Fruit fly (Drosophila melanogaster) whole organism, embryonic: ENCODE results near the gene Cyp4d14.

Experiments
- Antp ChIP-seq: fragments of 200-800 bp; sonication (Bioruptor generic); optimal IDR thresholded peaks from 3 replicates; lab custom pipeline; 2016; ENCODE audit warnings: missing biosample characterization, missing genetic modification characterization
- Asciz ChIP-seq: fragments of 200-800 bp; sonication (Bioruptor generic); optimal IDR thresholded peaks from 2 replicates; lab custom pipeline; 2017; ENCODE audit warnings: missing biosample characterization, mild to moderate bottlenecking, missing genetic modification characterization, missing genetic modification reagents
- CG10431 ChIP-seq: fragments of 200-800 bp; sonication (Bioruptor generic); optimal IDR thresholded peaks from 3 replicates; lab custom pipeline; 2018; ENCODE audit warnings: missing biosample characterization, mild to moderate bottlenecking, missing genetic modification characterization
- CG11696 ChIP-seq: fragments of 200-800 bp; sonication (Bioruptor generic); IDR thresholded peaks from 2 replicates; pipeline ENCODE4 v1.3.6; 2022; ENCODE audit warnings: missing biosample characterization, missing genetic modification characterization
- CG12391 ChIP-seq: fragments of 200-800 bp; sonication (Bioruptor generic); optimal IDR thresholded peaks from 3 replicates; lab custom pipeline; 2018; ENCODE audit warnings: missing biosample characterization, mild to moderate bottlenecking, missing genetic modification characterization, moderate library complexity
- CG13123 ChIP-seq: fragments of 200-800 bp; sonication (Bioruptor generic); optimal IDR thresholded peaks from 2 replicates; lab custom pipeline; 2016; ENCODE audit warnings: missing biosample characterization, missing genetic modification characterization
- CG14710 ChIP-seq: fragments of 200-800 bp; sonication (Bioruptor generic); optimal IDR thresholded peaks from 3 replicates; lab custom pipeline; 2019; ENCODE audit warnings: missing biosample characterization, mild to moderate bottlenecking, missing genetic modification characterization, moderate library complexity
- CG16863 ChIP-seq: fragments of 200-800 bp; sonication (Bioruptor generic); optimal IDR thresholded peaks from 3 replicates; lab custom pipeline; 2016; ENCODE audit warnings: missing biosample characterization, missing genetic modification characterization
- CG17612 ChIP-seq: fragments of 200-800 bp; sonication (Bioruptor generic); IDR thresholded peaks from 2 replicates; pipeline ENCODE4 v1.3.6; 2022; ENCODE audit warnings: missing biosample characterization, missing genetic modification characterization
- CG30020 ChIP-seq: fragments of 200-800 bp; optimal IDR thresholded peaks from 2 replicates; lab custom pipeline; 2019; ENCODE audit warnings: missing biosample characterization, mild to moderate bottlenecking, missing genetic modification characterization, moderate library complexity
- CG32767 ChIP-seq: fragments of 200-800 bp; sonication (Bioruptor generic); IDR thresholded peaks from 2 replicates; pipeline ENCODE4 v1.3.6; 2022; ENCODE audit warnings: missing biosample characterization, missing genetic modification characterization
- CG4404 ChIP-seq: fragments of 200-800 bp; sonication (Bioruptor generic); IDR thresholded peaks from 2 replicates; pipeline ENCODE4 v1.3.6; 2022; ENCODE audit warnings: missing biosample characterization, missing genetic modification characterization
- CG4617 ChIP-seq: fragments of 200-800 bp; sonication (Bioruptor generic); optimal IDR thresholded peaks from 3 replicates; lab custom pipeline; 2016; ENCODE audit warnings: missing biosample characterization, missing genetic modification characterization, borderline replicate concordance
- CG6813 ChIP-seq: fragments of 200-800 bp; sonication (Bioruptor generic); optimal IDR thresholded peaks from 2 replicates; lab custom pipeline; 2017; ENCODE audit warnings: missing biosample characterization, missing genetic modification characterization, mild to moderate bottlenecking, moderate library complexity, missing genetic modification reagents
- CG7928 ChIP-seq: fragments of 200-800 bp; sonication (Bioruptor generic); optimal IDR thresholded peaks from 2 replicates; lab custom pipeline; 2017; ENCODE audit warnings: missing biosample characterization, mild to moderate bottlenecking, missing genetic modification characterization
- CHES-1-like ChIP-seq: fragments of 200-800 bp; sonication (Bioruptor generic); optimal IDR thresholded peaks from 2 replicates; lab custom pipeline; 2016; ENCODE audit warnings: missing biosample characterization, missing genetic modification characterization
- Chrac-16 ChIP-seq: fragments of 200-800 bp; sonication (Bioruptor generic); optimal IDR thresholded peaks from 3 replicates; lab custom pipeline; 2016; ENCODE audit warnings: missing biosample characterization, missing genetic modification characterization
- CkIIα-i1 ChIP-seq: fragments of 200-800 bp; sonication (Bioruptor generic); IDR thresholded peaks from 2 replicates; pipeline ENCODE4 v1.3.6; 2022; ENCODE audit warnings: missing biosample characterization, missing genetic modification characterization
- D19B ChIP-seq: fragments of 200-800 bp; sonication (Bioruptor generic); optimal IDR thresholded peaks from 2 replicates; lab custom pipeline; 2017; ENCODE audit warnings: missing biosample characterization, mild to moderate bottlenecking, missing genetic modification characterization
- E2f2 ChIP-seq: fragments of 200-800 bp; sonication (Bioruptor generic); IDR thresholded peaks from 2 replicates; pipeline ENCODE4 v1.3.6; 2022; ENCODE audit warnings: missing biosample characterization, missing genetic modification characterization
- Elba2 ChIP-seq: fragments of 200-800 bp; sonication (Bioruptor generic); optimal IDR thresholded peaks from 3 replicates; lab custom pipeline; 2016; ENCODE audit warnings: missing biosample characterization, missing genetic modification characterization
- Jarid2 ChIP-seq: fragments of 200-800 bp; sonication (Bioruptor generic); optimal IDR thresholded peaks from 3 replicates; lab custom pipeline; 2017; ENCODE audit warnings: mild to moderate bottlenecking, missing biosample characterization, missing genetic modification reagents, missing genetic modification characterization
- Lim3 ChIP-seq: fragments of 200-800 bp; sonication (Bioruptor generic); IDR thresholded peaks from 2 replicates; pipeline ENCODE4 v1.3.6; 2022; ENCODE audit warnings: missing biosample characterization, missing genetic modification characterization
- Lpt ChIP-seq: fragments of >200 bp; optimal IDR thresholded peaks from 2 replicates; lab custom pipeline; 2018; ENCODE audit warnings: missing biosample characterization, missing genetic modification characterization
- MESR4 ChIP-seq: fragments of 200-800 bp; sonication (Bioruptor generic); optimal IDR thresholded peaks from 2 replicates; lab custom pipeline; 2018; ENCODE audit warnings: missing biosample characterization, mild to moderate bottlenecking, missing genetic modification characterization, moderate library complexity
- Meics ChIP-seq: fragments of 200-800 bp; sonication (Bioruptor generic); optimal IDR thresholded peaks from 2 replicates; lab custom pipeline; 2017; ENCODE audit warnings: missing biosample characterization, mild to moderate bottlenecking, missing genetic modification characterization
- NC2β ChIP-seq: fragments of 200-800 bp; sonication (Bioruptor generic); optimal IDR thresholded peaks from 2 replicates; lab custom pipeline; 2016; ENCODE audit warnings: missing biosample characterization, missing genetic modification characterization
- Neu2 ChIP-seq: fragments of 200-800 bp; sonication (Bioruptor generic); optimal IDR thresholded peaks from 3 replicates; lab custom pipeline; 2016; ENCODE audit warnings: missing biosample characterization, missing genetic modification characterization, borderline replicate concordance
- Ssrp ChIP-seq: fragments of 200-800 bp; sonication (Bioruptor generic); optimal IDR thresholded peaks from 2 replicates; lab custom pipeline; 2018; ENCODE audit warnings: missing biosample characterization, mild to moderate bottlenecking, missing genetic modification characterization, moderate library complexity
- Stat92E ChIP-seq, 3 experiments: fragments of >200 bp in 2 of 3; fragments of 200-800 bp in 1 of 3; sonication (Bioruptor generic) in 1 of 3; optimal IDR thresholded peaks; 2 replicates each; lab custom pipeline; 2017 to 2019; ENCODE audit warnings: missing biosample characterization in 3 of 3, missing genetic modification characterization in 3 of 3, mild to moderate bottlenecking in 1 of 3, moderate library complexity in 1 of 3
- TFAM ChIP-seq: fragments of 200-800 bp; sonication (Bioruptor generic); optimal IDR thresholded peaks from 2 replicates; lab custom pipeline; 2017; ENCODE audit warnings: missing biosample characterization, missing genetic modification characterization, inconsistent platforms
- Xrp1 ChIP-seq: fragments of 200-800 bp; sonication (Bioruptor generic); IDR thresholded peaks from 2 replicates; pipeline ENCODE4 v1.3.6; 2022; ENCODE audit warnings: missing biosample characterization, missing genetic modification characterization
- ac ChIP-seq: fragments of 200-800 bp; sonication (Bioruptor generic); optimal IDR thresholded peaks from 3 replicates; lab custom pipeline; 2017; ENCODE audit warnings: missing biosample characterization, mild to moderate bottlenecking, missing genetic modification characterization
- ato ChIP-seq: fragments of 200-800 bp; sonication (Bioruptor generic); IDR thresholded peaks from 2 replicates; pipeline ENCODE4 v1.3.6; 2022; ENCODE audit warnings: missing biosample characterization, missing genetic modification characterization; ENCODE audit not compliant: partially characterized antibody
- bbx ChIP-seq: fragments of 200-800 bp; sonication (Bioruptor generic); IDR thresholded peaks from 2 replicates; pipeline ENCODE4 v1.3.6; 2022; ENCODE audit warnings: missing biosample characterization, missing genetic modification characterization; ENCODE audit not compliant: partially characterized antibody
- bigmax ChIP-seq: fragments of 200-800 bp; sonication (Bioruptor generic); optimal IDR thresholded peaks from 2 replicates; lab custom pipeline; 2018; ENCODE audit warnings: missing biosample characterization, mild to moderate bottlenecking, missing genetic modification characterization
- chif ChIP-seq, 2 experiments: fragments of 200-800 bp; sonication (Bioruptor generic); optimal IDR thresholded peaks; 3 replicates each; lab custom pipeline; 2016; ENCODE audit warnings: missing biosample characterization in 2 of 2, missing genetic modification characterization in 2 of 2
- corto ChIP-seq: fragments of 200-800 bp; sonication (Bioruptor generic); optimal IDR thresholded peaks from 2 replicates; lab custom pipeline; 2016; ENCODE audit warnings: missing biosample characterization, mild to moderate bottlenecking, missing genetic modification characterization, moderate library complexity
- gcm2 ChIP-seq: fragments of 200-800 bp; sonication (Bioruptor generic); optimal IDR thresholded peaks from 2 replicates; lab custom pipeline; 2016; ENCODE audit warnings: missing biosample characterization, missing genetic modification characterization
- gfzf ChIP-seq: fragments of 200-800 bp; sonication (Bioruptor generic); optimal IDR thresholded peaks from 2 replicates; lab custom pipeline; 2016; ENCODE audit warnings: missing biosample characterization, mild to moderate bottlenecking, missing genetic modification characterization, moderate library complexity
- insv ChIP-seq, 2 experiments: fragments of 200-800 bp; sonication (Bioruptor generic); optimal IDR thresholded peaks; 3 replicates each; lab custom pipeline; 2016 to 2018; ENCODE audit warnings: missing biosample characterization in 2 of 2, missing genetic modification characterization in 2 of 2
- sens ChIP-seq: fragments of 200-800 bp; sonication (Bioruptor generic); peaks from one replicate; lab custom pipeline; 2016; ENCODE audit warnings: missing biosample characterization, missing genetic modification characterization
- shn ChIP-seq: fragments of 200-800 bp; sonication (Bioruptor generic); optimal IDR thresholded peaks from 3 replicates; lab custom pipeline; 2016; ENCODE audit warnings: missing biosample characterization, missing genetic modification characterization
- slp2 ChIP-seq: fragments of 200-800 bp; sonication (Bioruptor generic); optimal IDR thresholded peaks from 2 replicates; lab custom pipeline; 2016; ENCODE audit warnings: missing biosample characterization, missing genetic modification characterization
- tap ChIP-seq: fragments of 200-800 bp; optimal IDR thresholded peaks from 3 replicates; lab custom pipeline; 2019; ENCODE audit warnings: missing biosample characterization, mild to moderate bottlenecking, missing genetic modification characterization, moderate library complexity
- tup ChIP-seq: fragments of 200-800 bp; sonication (Bioruptor generic); optimal IDR thresholded peaks from 2 replicates; lab custom pipeline; 2016; ENCODE audit warnings: missing biosample characterization, mild to moderate bottlenecking, missing genetic modification characterization, moderate library complexity
- twi ChIP-seq: fragments of 200-800 bp; optimal IDR thresholded peaks from 2 replicates; lab custom pipeline; 2019; ENCODE audit warnings: missing biosample characterization, mild to moderate bottlenecking, missing genetic modification characterization, moderate library complexity
- unpg ChIP-seq: fragments of 200-800 bp; sonication (Bioruptor generic); optimal IDR thresholded peaks from 3 replicates; lab custom pipeline; 2018; ENCODE audit warnings: missing biosample characterization, mild to moderate bottlenecking, missing genetic modification characterization, moderate library complexity

Gene Cyp4d14

dm6 chrX:2137587-2138341 lies 37.4 kb downstream of the Cyp4d14 start (continued):
- TF ChIP-seq CHES-1-like (GFP tag; lab: Kevin White, UChicago) (peak; percentile 87), shn (peak; percentile 85), CG6813 (GFP tag; lab: Kevin White, UChicago) (peak; percentile 99), CG16863 (peak; percentile 89), CG4404 (GFP tag; lab: Robert Waterston, UW) (peak; percentile 99), insv (GFP tag; optimal IDR thresholded peaks at IDR 0.05; lab: Kevin White, UChicago) (peak; percentile 60 to 84), CG30020 (tag; lab: Kevin White, UChicago) (peak; percentile 84), CkIIα-i1 (GFP tag; lab: Robert Waterston, UW) (peak; percentile 89), ato (GFP tag; lab: Robert Waterston, UW) (peak; percentile 61), Lpt (GFP tag; lab: Kevin White, UChicago) (no peak), CG7928 (GFP tag; lab: Kevin White, UChicago) (peak; percentile 84), CG4617 (GFP tag; lab: Kevin White, UChicago) (peak; percentile 94), corto (peak; percentile 97), Stat92E (GFP tag; optimal IDR thresholded peaks at IDR 0.05; lab: Kevin White, UChicago) (peak in 1 of 3 experiments; percentile 98), CG12391 (tag; lab: Kevin White, UChicago) (peak; percentile 100), Asciz (GFP tag; lab: Kevin White, UChicago) (peak; percentile 99), NC2β (GFP tag; lab: Kevin White, UChicago) (peak; percentile 93), Jarid2 (GFP tag; lab: Kevin White, UChicago) (peak; percentile 91), unpg (peak; percentile 100), Neu2 (GFP tag; lab: Kevin White, UChicago) (peak; percentile 53), ac (peak; percentile 99), Lim3 (GFP tag; lab: Robert Waterston, UW) (peak; percentile 96), CG14710 (tag; lab: Kevin White, UChicago) (peak; percentile 98), bbx (GFP tag; lab: Robert Waterston, UW) (peak; percentile 49), twi (tag; lab: Kevin White, UChicago) (peak; percentile 97), gfzf (GFP tag; lab: Kevin White, UChicago) (no peak), CG13123 (peak; percentile 97), bigmax (GFP tag; lab: Kevin White, UChicago) (peak; percentile 79), tap (peak; percentile 99), Meics (GFP tag; lab: Kevin White, UChicago) (peak; percentile 99), CG10431 (peak; percentile 98), Ssrp (tag; lab: Kevin White, UChicago) (peak; percentile 99), CG17612 (GFP tag; lab: Robert Waterston, UW) (peak; percentile 97), CG32767 (GFP tag; lab: Robert Waterston, UW) (peak; percentile 96), Elba2 (GFP tag; lab: Kevin White, UChicago) (peak; percentile 91), slp2 (peak; percentile 85), sens (GFP tag; lab: Kevin White, UChicago) (peak; percentile 99), Xrp1 (GFP tag; lab: Robert Waterston, UW) (peak; percentile 99), D19B (GFP tag; lab: Kevin White, UChicago) (peak; percentile 86), Chrac-16 (GFP tag; lab: Kevin White, UChicago) (peak; percentile 98), CG11696 (GFP tag; lab: Robert Waterston, UW) (peak; percentile 95), Antp (peak; percentile 85), MESR4 (GFP tag; lab: Kevin White, UChicago) (peak; percentile 58), gcm2 (GFP tag; lab: Kevin White, UChicago) (peak; percentile 93), chif (GFP tag; optimal IDR thresholded peaks at IDR 0.05; lab: Kevin White, UChicago) (peak; percentile 94), tup (peak; percentile 95), E2f2 (GFP tag; lab: Robert Waterston, UW) (peak; percentile 79), TFAM (GFP tag; lab: Kevin White, UChicago) (peak; percentile 96)
